Fruit fly (Drosophila melanogaster): ENCODE measurements around the gene CG4619.

dm6 chr2L:9924765-9925164 is 13.9 kb upstream of the CG4619 start, which contains the start of the genes TbCMF46 and CG42366:
- TF ChIP-seq CG8478 (optimal IDR thresholded peaks at IDR 0.05) = no peak
- TF ChIP-seq pan (optimal IDR thresholded peaks at IDR 0.05) = no peak
